Fruit fly (Drosophila melanogaster) whole organism, embryonic: ENCODE data around the gene CG34327.

Source experiments
- Ada2b ChIP-seq: fragments of 200-800 bp; sonication (Bioruptor generic); IDR thresholded peaks from 2 replicates; pipeline ENCODE4 v1.3.6; 2022; ENCODE audit warnings: missing biosample characterization, missing genetic modification characterization
- Antp ChIP-seq: fragments of 200-800 bp; sonication (Bioruptor generic); optimal IDR thresholded peaks from 3 replicates; lab custom pipeline; 2016; ENCODE audit warnings: missing biosample characterization, missing genetic modification characterization
- CG10267 ChIP-seq: fragments of 200-800 bp; sonication (Bioruptor generic); optimal IDR thresholded peaks from 2 replicates; lab custom pipeline; 2018; ENCODE audit warnings: missing biosample characterization, mild to moderate bottlenecking, missing genetic modification characterization, moderate library complexity
- CG10274 ChIP-seq: fragments of 200-800 bp; sonication (Bioruptor generic); optimal IDR thresholded peaks from 3 replicates; lab custom pipeline; 2017; ENCODE audit warnings: missing biosample characterization, mild to moderate bottlenecking, missing genetic modification characterization
- CG15514 ChIP-seq: fragments of 200-800 bp; sonication (Bioruptor generic); optimal IDR thresholded peaks from 3 replicates; lab custom pipeline; 2017; ENCODE audit warnings: missing biosample characterization, missing genetic modification characterization, mild to moderate bottlenecking, moderate library complexity, missing genetic modification reagents
- CG15696 ChIP-seq: fragments of 200-800 bp; sonication (Bioruptor generic); optimal IDR thresholded peaks from 2 replicates; lab custom pipeline; 2019; ENCODE audit warnings: missing biosample characterization, mild to moderate bottlenecking, missing genetic modification characterization, moderate library complexity
- CG1603 ChIP-seq: fragments of 200-800 bp; sonication (Bioruptor generic); optimal IDR thresholded peaks from 2 replicates; lab custom pipeline; 2019; ENCODE audit warnings: missing biosample characterization, mild to moderate bottlenecking, missing genetic modification characterization, moderate library complexity
- CG17802 ChIP-seq: fragments of 200-800 bp; sonication (Bioruptor generic); optimal IDR thresholded peaks from 2 replicates; lab custom pipeline; 2018; ENCODE audit warnings: missing biosample characterization, mild to moderate bottlenecking, missing genetic modification characterization, moderate library complexity
- CG2875 ChIP-seq: fragments of 200-800 bp; sonication (Bioruptor generic); optimal IDR thresholded peaks from 2 replicates; lab custom pipeline; 2017; ENCODE audit warnings: missing biosample characterization, mild to moderate bottlenecking, missing genetic modification characterization, missing genetic modification reagents
- CG3407 ChIP-seq: fragments of 200-800 bp; sonication (Bioruptor generic); optimal IDR thresholded peaks from 2 replicates; lab custom pipeline; 2018; ENCODE audit warnings: missing biosample characterization, mild to moderate bottlenecking, missing genetic modification characterization
- CG34376 ChIP-seq: fragments of 200-800 bp; sonication (Bioruptor generic); optimal IDR thresholded peaks from 2 replicates; lab custom pipeline; 2018; ENCODE audit warnings: missing biosample characterization, mild to moderate bottlenecking, missing genetic modification characterization
- CG4404 ChIP-seq: fragments of 200-800 bp; sonication (Bioruptor generic); IDR thresholded peaks from 2 replicates; pipeline ENCODE4 v1.3.6; 2022; ENCODE audit warnings: missing biosample characterization, missing genetic modification characterization
- CG7271 ChIP-seq: fragments of 200-800 bp; sonication (Bioruptor generic); optimal IDR thresholded peaks from 2 replicates; lab custom pipeline; 2018; ENCODE audit warnings: missing biosample characterization, mild to moderate bottlenecking, missing genetic modification characterization, moderate library complexity
- CG7963 ChIP-seq: fragments of 200-800 bp; sonication (Bioruptor generic); IDR thresholded peaks from 3 replicates; pipeline ENCODE4 v1.3.6; 2022; ENCODE audit warnings: missing biosample characterization, missing genetic modification characterization; ENCODE audit not compliant: partially characterized antibody
- CG8944 ChIP-seq: fragments of 200-800 bp; sonication (Bioruptor generic); optimal IDR thresholded peaks from 3 replicates; lab custom pipeline; 2016; ENCODE audit warnings: missing biosample characterization, missing genetic modification characterization
- CG9932 ChIP-seq: fragments of 200-800 bp; sonication (Bioruptor generic); IDR thresholded peaks from 2 replicates; pipeline ENCODE4 v1.3.6; 2022; ENCODE audit warnings: missing biosample characterization, missing genetic modification characterization
- D ChIP-seq, 2 experiments: fragments of 200-800 bp in 1 of 2; fragments of >200 bp in 1 of 2; sonication (Bioruptor generic) in 1 of 2; optimal IDR thresholded peaks; 2 replicates in 1 of 2; 3 replicates in 1 of 2; lab custom pipeline; 2017; ENCODE audit warnings: mild to moderate bottlenecking in 1 of 2, missing biosample characterization in 1 of 2, missing genetic modification characterization in 1 of 2, missing genetic modification reagents in 1 of 2
- D19A ChIP-seq: fragments of 200-800 bp; optimal IDR thresholded peaks from 3 replicates; lab custom pipeline; 2019; ENCODE audit warnings: missing biosample characterization, mild to moderate bottlenecking, missing genetic modification characterization, moderate library complexity
- Deaf1 ChIP-seq: fragments of 200-800 bp; optimal IDR thresholded peaks from 3 replicates; lab custom pipeline; 2019; ENCODE audit warnings: missing biosample characterization, mild to moderate bottlenecking, missing genetic modification characterization, moderate library complexity
- Dip2 ChIP-seq: fragments of 200-800 bp; sonication (Bioruptor generic); IDR thresholded peaks from 2 replicates; pipeline ENCODE4 v1.3.6; 2022; ENCODE audit warnings: missing biosample characterization, missing genetic modification characterization
- HLH54F ChIP-seq: fragments of 200-800 bp; sonication (Bioruptor generic); optimal IDR thresholded peaks from 3 replicates; lab custom pipeline; 2016; ENCODE audit warnings: missing biosample characterization, missing genetic modification characterization
- Max ChIP-seq: fragments of 200-800 bp; sonication (Bioruptor generic); optimal IDR thresholded peaks from 2 replicates; lab custom pipeline; 2016; ENCODE audit warnings: missing biosample characterization, mild to moderate bottlenecking, missing genetic modification characterization
- Side ChIP-seq: fragments of 200-800 bp; sonication (Bioruptor generic); optimal IDR thresholded peaks from 2 replicates; lab custom pipeline; 2016; ENCODE audit warnings: missing biosample characterization, missing genetic modification characterization
- Sox100B ChIP-seq: fragments of 200-800 bp; sonication (Bioruptor generic); optimal IDR thresholded peaks from 3 replicates; lab custom pipeline; 2018; ENCODE audit warnings: missing biosample characterization, mild to moderate bottlenecking, missing genetic modification characterization
- bsh ChIP-seq, 2 experiments: fragments of 200-800 bp; sonication (Bioruptor generic); optimal IDR thresholded peaks; 2 replicates each; lab custom pipeline; 2017 to 2018; ENCODE audit warnings: mild to moderate bottlenecking in 2 of 2, missing biosample characterization in 2 of 2, missing genetic modification characterization in 2 of 2, moderate library complexity in 1 of 2
- cato ChIP-seq: fragments of 200-800 bp; sonication (Bioruptor generic); optimal IDR thresholded peaks from 2 replicates; lab custom pipeline; 2016; ENCODE audit warnings: missing biosample characterization, missing genetic modification characterization, borderline replicate concordance
- cwo ChIP-seq: fragments of 200-800 bp; sonication (Bioruptor generic); optimal IDR thresholded peaks from 3 replicates; lab custom pipeline; 2017; ENCODE audit warnings: missing biosample characterization, missing genetic modification characterization, mild to moderate bottlenecking, moderate library complexity, missing genetic modification reagents
- danr ChIP-seq: fragments of 200-800 bp; sonication (Bioruptor generic); IDR thresholded peaks from 2 replicates; pipeline ENCODE4 v1.3.6; 2022; ENCODE audit warnings: missing biosample characterization, missing genetic modification characterization
- dimm ChIP-seq: fragments of 200-800 bp; sonication (Bioruptor generic); IDR thresholded peaks from 2 replicates; pipeline ENCODE4 v1.3.6; 2022; ENCODE audit warnings: missing biosample characterization, missing genetic modification characterization
- exex ChIP-seq: fragments of 200-800 bp; sonication (Bioruptor generic); optimal IDR thresholded peaks from 4 replicates; lab custom pipeline; 2018; ENCODE audit warnings: missing biosample characterization, mild to moderate bottlenecking, missing genetic modification characterization, moderate library complexity
- fu2 ChIP-seq: fragments of 200-800 bp; sonication (Bioruptor generic); optimal IDR thresholded peaks from 2 replicates; lab custom pipeline; 2016; ENCODE audit warnings: missing biosample characterization, missing genetic modification characterization
- inv ChIP-seq: fragments of 200-800 bp; sonication (Bioruptor generic); IDR thresholded peaks from 2 replicates; pipeline ENCODE4 v1.3.6; 2022; ENCODE audit warnings: missing biosample characterization, missing genetic modification characterization; ENCODE audit not compliant: partially characterized antibody
- jigr1 ChIP-seq: fragments of 200-800 bp; sonication (Bioruptor generic); IDR thresholded peaks from 3 replicates; pipeline ENCODE4 v1.3.6; 2022; ENCODE audit warnings: missing biosample characterization, missing genetic modification characterization
- jing ChIP-seq: fragments of 200-800 bp; sonication (Bioruptor generic); optimal IDR thresholded peaks from 2 replicates; lab custom pipeline; 2018; ENCODE audit warnings: missing biosample characterization, mild to moderate bottlenecking, missing genetic modification characterization
- lbe ChIP-seq: fragments of 200-800 bp; sonication (Bioruptor generic); optimal IDR thresholded peaks from 2 replicates; lab custom pipeline; 2016; ENCODE audit warnings: missing biosample characterization, mild to moderate bottlenecking, missing genetic modification characterization
- lmd ChIP-seq: fragments of 200-800 bp; sonication (Bioruptor generic); IDR thresholded peaks from 2 replicates; pipeline ENCODE4 v1.3.6; 2022; ENCODE audit warnings: missing biosample characterization, missing genetic modification characterization
- maf-S ChIP-seq: fragments of 200-800 bp; sonication (Bioruptor generic); optimal IDR thresholded peaks from 2 replicates; lab custom pipeline; 2016; ENCODE audit warnings: missing biosample characterization, missing genetic modification characterization
- mirr ChIP-seq: fragments of 200-800 bp; sonication (Bioruptor generic); optimal IDR thresholded peaks from 3 replicates; lab custom pipeline; 2018; ENCODE audit warnings: missing biosample characterization, mild to moderate bottlenecking, missing genetic modification characterization
- pb ChIP-seq: fragments of 200-800 bp; sonication (Bioruptor generic); optimal IDR thresholded peaks from 3 replicates; lab custom pipeline; 2016; ENCODE audit warnings: missing biosample characterization, missing genetic modification characterization
- repo ChIP-seq: fragments of 200-800 bp; sonication (Bioruptor generic); optimal IDR thresholded peaks from 2 replicates; lab custom pipeline; 2016; ENCODE audit warnings: missing biosample characterization, missing genetic modification characterization
- rib ChIP-seq: fragments of 200-800 bp; sonication (Bioruptor generic); IDR thresholded peaks from 2 replicates; pipeline ENCODE4 v1.3.6; 2022; ENCODE audit warnings: missing biosample characterization, missing genetic modification characterization
- sima ChIP-seq: fragments of 200-800 bp; sonication (Bioruptor generic); optimal IDR thresholded peaks from 2 replicates; lab custom pipeline; 2016; ENCODE audit warnings: missing biosample characterization, missing genetic modification characterization
- slbo ChIP-seq: fragments of 200-800 bp; sonication (Bioruptor generic); IDR thresholded peaks from 2 replicates; pipeline ENCODE4 v1.3.6; 2022; ENCODE audit warnings: missing biosample characterization, missing genetic modification characterization
- sqz ChIP-seq: fragments of 200-800 bp; sonication (Bioruptor generic); optimal IDR thresholded peaks from 3 replicates; lab custom pipeline; 2018; ENCODE audit warnings: missing biosample characterization, mild to moderate bottlenecking, missing genetic modification characterization
- stc ChIP-seq: fragments of 200-800 bp; sonication (Bioruptor generic); IDR thresholded peaks from 2 replicates; pipeline ENCODE4 v1.3.6; 2022; ENCODE audit warnings: missing biosample characterization, missing genetic modification characterization
- tio ChIP-seq: fragments of 200-800 bp; sonication (Bioruptor generic); optimal IDR thresholded peaks from 2 replicates; lab custom pipeline; 2017; ENCODE audit warnings: missing biosample characterization, missing genetic modification characterization, inconsistent platforms
- tna ChIP-seq: fragments of 200-800 bp; sonication (Bioruptor generic); IDR thresholded peaks from 2 replicates; pipeline ENCODE4 v1.3.6; 2022; ENCODE audit warnings: missing biosample characterization, missing genetic modification characterization; ENCODE audit not compliant: partially characterized antibody
- trem ChIP-seq: fragments of 200-800 bp; optimal IDR thresholded peaks from 3 replicates; lab custom pipeline; 2019; ENCODE audit warnings: missing biosample characterization, mild to moderate bottlenecking, missing genetic modification characterization, moderate library complexity
- yki ChIP-seq: fragments of >200 bp; optimal IDR thresholded peaks from 3 replicates; lab custom pipeline; 2018
- zf30C ChIP-seq: fragments of 200-800 bp; sonication (Bioruptor generic); optimal IDR thresholded peaks from 3 replicates; lab custom pipeline; 2018; ENCODE audit warnings: missing biosample characterization, mild to moderate bottlenecking, missing genetic modification characterization

Gene CG34327

dm6 chrX:17175558-17176189 is 47.9 kb downstream of the CG34327 start (continued):
- no peak for TF ChIP-seq CG10274 (GFP tag; lab: Kevin White, UChicago)
- TF ChIP-seq Dip2 (GFP tag; lab: Robert Waterston, UW) = peak; percentile 53; the same call in 1 of the 2 replicates
- no peak for TF ChIP-seq D19A (tag; lab: Kevin White, UChicago)
- peak; percentile 22 for TF ChIP-seq maf-S (GFP tag; lab: Kevin White, UChicago)
- TF ChIP-seq cato (GFP tag; lab: Kevin White, UChicago) = no peak
- no peak for TF ChIP-seq Ada2b (GFP tag; lab: Robert Waterston, UW)
- TF ChIP-seq Deaf1 = no peak
- no peak for TF ChIP-seq rib (GFP tag; lab: Robert Waterston, UW)
- no peak; the same call in 1 of the 2 replicates for TF ChIP-seq lmd (GFP tag; lab: Robert Waterston, UW)
- TF ChIP-seq danr (GFP tag; lab: Robert Waterston, UW) = no peak
- no peak for TF ChIP-seq HLH54F (GFP tag; lab: Kevin White, UChicago)
- peak; percentile 53; the same call in 1 of the 2 replicates for TF ChIP-seq CG9932
- TF ChIP-seq CG1603 (tag; lab: Kevin White, UChicago) = peak; percentile 52
- TF ChIP-seq mirr (GFP tag; lab: Kevin White, UChicago) = no peak
- TF ChIP-seq yki (lab: Kevin White, UChicago) = no peak
- no peak for TF ChIP-seq CG4404 (GFP tag; lab: Robert Waterston, UW)
- peak; percentile 33 for TF ChIP-seq CG8944 (GFP tag; lab: Kevin White, UChicago)
- TF ChIP-seq Max (GFP tag; lab: Kevin White, UChicago) = no peak
- no peak for TF ChIP-seq CG2875 (GFP tag; lab: Kevin White, UChicago)
- no peak for TF ChIP-seq CG3407 (GFP tag; lab: Kevin White, UChicago)
- TF ChIP-seq bsh (GFP tag; optimal IDR thresholded peaks at IDR 0.05; lab: Kevin White, UChicago) = no peak
- TF ChIP-seq Antp (GFP tag; lab: Kevin White, UChicago) = peak; percentile 24
- TF ChIP-seq Sox100B (GFP tag; lab: Kevin White, UChicago) = no peak
- TF ChIP-seq CG15696 = peak; percentile 41
- 0 out of 3 replicates have a peak, but pooled peaks have one; percentile 10 for TF ChIP-seq CG7963 (GFP tag; lab: Robert Waterston, UW)
- no peak for TF ChIP-seq sima
- no peak for TF ChIP-seq pb (GFP tag; lab: Kevin White, UChicago)
- TF ChIP-seq CG10267 (tag; lab: Kevin White, UChicago) = peak; percentile 41
- TF ChIP-seq repo (GFP tag; lab: Kevin White, UChicago) = no peak
- no peak for TF ChIP-seq jigr1 (GFP tag; lab: Robert Waterston, UW)
- TF ChIP-seq CG15514 (GFP tag; lab: Kevin White, UChicago) = peak; percentile 29
- no peak for TF ChIP-seq D (optimal IDR thresholded peaks at IDR 0.05; lab: Kevin White, UChicago)
- peak; percentile 9 for TF ChIP-seq D (GFP tag; optimal IDR thresholded peaks at IDR 0.05; lab: Kevin White, UChicago)
- TF ChIP-seq Side (GFP tag; lab: Kevin White, UChicago) = no peak
- TF ChIP-seq tio (GFP tag; lab: Kevin White, UChicago) = no peak
- TF ChIP-seq CG34376 = no peak
- TF ChIP-seq slbo = peak; percentile 62; the same call in 1 of the 2 replicates
- no peak for TF ChIP-seq inv
- TF ChIP-seq CG7271 (tag; lab: Kevin White, UChicago) = no peak
- TF ChIP-seq stc (GFP tag; lab: Robert Waterston, UW) = no peak
- no peak for TF ChIP-seq fu2
- TF ChIP-seq sqz (GFP tag; lab: Kevin White, UChicago) = no peak
- no peak for TF ChIP-seq jing
- no peak for TF ChIP-seq exex (tag; lab: Kevin White, UChicago)
- no peak for TF ChIP-seq tna (GFP tag; lab: Robert Waterston, UW)
- no peak for TF ChIP-seq lbe (GFP tag; lab: Kevin White, UChicago)
- no peak for TF ChIP-seq trem (tag; lab: Kevin White, UChicago)
- no peak for TF ChIP-seq dimm (GFP tag; lab: Robert Waterston, UW)
- TF ChIP-seq CG17802 (tag; lab: Kevin White, UChicago) = no peak
- no peak for TF ChIP-seq cwo (GFP tag; lab: Kevin White, UChicago)
- no peak for TF ChIP-seq zf30C
